Worm (Caenorhabditis elegans) whole organism, early embryonic: ENCODE measurements around the gene msp-50.

ENCODE experiments used
- hmbx-1 ChIP-seq: sonication (generic microtip); optimal IDR thresholded peaks from 2 replicates; lab custom pipeline; 2016; ENCODE audit warnings: mild to moderate bottlenecking, missing genetic modification characterization, missing compliant biosample characterization
- hmg-4 ChIP-seq: fragments of 200-800 bp; sonication (Bioruptor generic); optimal IDR thresholded peaks from 2 replicates; lab custom pipeline; 2018; ENCODE audit warnings: mild to moderate bottlenecking, missing genetic modification characterization, missing compliant biosample characterization
- tbx-37 ChIP-seq: fragments of 200-800 bp; sonication (Bioruptor generic); conservative IDR thresholded peaks from 2 replicates; pipeline ENCODE4 v1.3.6; 2022; ENCODE audit warnings: missing genetic modification reagents, missing genetic modification characterization, missing compliant biosample characterization

DNA sequence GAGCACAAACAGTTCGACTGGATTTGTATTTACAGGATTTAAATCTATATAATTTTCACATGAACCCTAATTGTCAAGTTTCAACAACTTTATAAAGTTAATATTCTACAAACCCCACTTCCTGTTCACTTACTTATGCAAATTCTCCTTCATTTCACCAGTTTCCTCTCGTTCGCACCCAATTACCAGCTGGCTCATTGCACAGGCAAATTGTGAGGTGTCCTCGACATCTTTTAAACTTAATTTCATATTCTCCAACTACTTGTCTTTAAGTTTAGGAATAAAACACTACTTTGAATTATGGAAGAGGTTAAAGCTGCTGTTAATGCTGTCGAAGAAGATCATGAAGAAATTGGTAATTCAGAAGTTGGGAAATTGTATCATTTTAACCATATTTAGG is 27.1 kb upstream of the msp-50 start, which contains the start of gene C27D6.1:
- TF ChIP-seq hmg-4 (GFP tag; lab: Kevin White, UChicago) = no peak
- TF ChIP-seq hmbx-1 = no peak
- no peak for TF ChIP-seq tbx-37 (GFP tag; lab: Robert Waterston, UW)
